Worm (Caenorhabditis elegans): ENCODE results near the gene str-37.

The str-37 gene

DNA sequence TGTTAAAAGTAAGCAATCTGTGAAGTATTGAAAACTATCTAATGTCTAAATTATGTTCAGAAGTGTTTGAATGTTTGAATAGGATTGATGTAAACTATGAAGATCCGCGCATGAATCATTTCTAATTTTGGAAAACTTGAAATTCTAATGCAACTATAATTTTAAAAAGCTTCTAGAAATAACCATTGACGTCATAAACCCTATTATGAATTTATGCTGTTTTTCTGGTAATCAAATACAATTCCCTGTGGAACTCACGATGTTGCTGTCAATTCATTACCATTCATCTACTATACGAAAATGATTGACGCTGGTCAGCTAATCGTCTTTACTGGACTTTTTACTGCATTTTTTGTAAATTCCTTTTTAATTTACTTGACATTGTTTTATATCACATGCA, at the start of gene str-37:
Gene str-37 (plus strand): TSS at position 301 of the 400 bp plus-strand sequence.
- no peak for TF ChIP-seq klf-2 (GFP tag; conservative IDR thresholded peaks at IDR 0.05)
- TF ChIP-seq tab-1 (GFP tag; IDR thresholded peaks at IDR 0.05): no peak
- no peak for TF ChIP-seq ztf-23 (GFP tag; IDR thresholded peaks at IDR 0.05)
- TF ChIP-seq med-1 (GFP tag; optimal IDR thresholded peaks at IDR 0.05; ENCODE audit: insufficient read depth): no peak
- no peak for TF ChIP-seq ref-1 (GFP tag; conservative IDR thresholded peaks at IDR 0.05)
- no peak for TF ChIP-seq ztf-29 (GFP tag; IDR thresholded peaks at IDR 0.05)
- TF ChIP-seq cog-1 (tag; optimal IDR thresholded peaks at IDR 0.05): no peak
- TF ChIP-seq T22C8.4 (GFP tag; IDR thresholded peaks at IDR 0.05): no peak
- no peak for TF ChIP-seq flt-1 (GFP tag; IDR thresholded peaks at IDR 0.05)

DNA sequence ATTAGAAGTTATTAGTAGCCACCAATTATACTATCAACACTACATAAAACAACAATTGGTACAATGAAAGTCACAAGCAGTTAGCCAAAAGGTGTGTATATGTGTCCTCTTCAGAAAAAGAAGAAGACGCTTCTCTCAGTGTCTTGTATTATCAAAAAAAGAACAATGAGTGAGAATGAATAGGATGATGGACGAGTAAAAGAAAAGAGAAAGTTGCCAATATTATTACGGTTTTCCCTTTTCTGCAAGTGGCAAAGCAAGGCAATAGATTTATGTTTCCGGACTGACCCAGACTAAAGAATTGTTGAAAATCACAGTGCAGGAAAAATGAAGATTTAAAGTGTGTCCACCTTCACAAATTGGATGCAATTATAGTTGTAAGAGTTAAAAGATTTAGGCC, 47.2 kb upstream of the str-37 start:
- TF ChIP-seq ztf-29 (GFP tag; IDR thresholded peaks at IDR 0.05) (no peak), med-1 (GFP tag; optimal IDR thresholded peaks at IDR 0.05; ENCODE audit: insufficient read depth) (no peak)

DNA sequence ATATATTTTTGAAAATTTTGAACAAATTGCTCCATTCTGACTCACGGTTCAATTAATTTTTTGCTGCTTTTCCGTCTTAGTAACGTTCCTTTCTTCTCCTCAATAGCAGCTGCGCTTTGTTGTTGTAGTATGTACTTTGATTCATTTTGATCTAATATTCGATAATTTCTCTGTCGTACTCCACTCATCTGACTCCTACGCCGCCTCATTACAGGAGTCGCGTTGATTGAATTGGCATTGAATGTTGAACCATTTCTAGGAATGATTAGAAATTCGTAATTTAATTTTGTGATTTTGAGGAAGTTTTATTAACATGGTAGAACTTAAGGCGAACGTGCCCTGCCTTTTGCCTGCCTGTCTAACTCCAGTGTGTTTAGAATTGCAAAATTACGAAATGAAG, 44.6 kb upstream of the str-37 start:
- TF ChIP-seq ztf-29 (GFP tag; IDR thresholded peaks at IDR 0.05): no peak
- TF ChIP-seq T22C8.4 (GFP tag; IDR thresholded peaks at IDR 0.05): no peak
- TF ChIP-seq ref-1 (GFP tag; conservative IDR thresholded peaks at IDR 0.05): no peak
- TF ChIP-seq flt-1 (GFP tag; IDR thresholded peaks at IDR 0.05): no peak
- no peak for TF ChIP-seq med-1 (GFP tag; optimal IDR thresholded peaks at IDR 0.05; ENCODE audit: insufficient read depth)
- no peak for TF ChIP-seq tab-1 (GFP tag; IDR thresholded peaks at IDR 0.05)
- TF ChIP-seq klf-2 (GFP tag; conservative IDR thresholded peaks at IDR 0.05): no peak
- TF ChIP-seq cog-1 (tag; optimal IDR thresholded peaks at IDR 0.05): no peak
- no peak for TF ChIP-seq ztf-23 (GFP tag; IDR thresholded peaks at IDR 0.05)

DNA sequence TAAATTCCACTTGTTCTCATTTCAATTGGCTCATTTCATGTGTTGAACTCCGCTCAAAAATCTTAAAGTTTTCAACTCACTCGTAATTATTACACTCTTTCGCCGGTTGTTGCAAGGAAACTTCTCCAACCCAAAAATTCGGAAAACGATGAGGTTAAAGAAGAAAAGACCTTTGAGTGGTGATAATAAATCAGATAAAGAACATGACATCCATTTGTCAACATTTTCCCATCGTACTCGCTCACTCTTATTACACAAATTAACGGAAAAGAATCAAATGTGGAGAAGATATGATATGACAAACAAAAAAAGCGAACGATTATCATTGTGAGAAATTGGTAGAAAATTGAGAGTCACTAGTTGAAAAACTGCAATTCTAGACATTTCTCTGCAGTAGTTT, 42.3 kb upstream of the str-37 start:
- no peak for TF ChIP-seq cog-1 (tag; optimal IDR thresholded peaks at IDR 0.05)
- TF ChIP-seq klf-2 (GFP tag; conservative IDR thresholded peaks at IDR 0.05): no peak
- no peak for TF ChIP-seq med-1 (GFP tag; optimal IDR thresholded peaks at IDR 0.05; ENCODE audit: insufficient read depth)
- no peak for TF ChIP-seq T22C8.4 (GFP tag; IDR thresholded peaks at IDR 0.05)
- no peak for TF ChIP-seq ztf-29 (GFP tag; IDR thresholded peaks at IDR 0.05)
- TF ChIP-seq tab-1 (GFP tag; IDR thresholded peaks at IDR 0.05): no peak
- TF ChIP-seq flt-1 (GFP tag; IDR thresholded peaks at IDR 0.05): no peak
- TF ChIP-seq ztf-23 (GFP tag; IDR thresholded peaks at IDR 0.05): no peak
- no peak for TF ChIP-seq ref-1 (GFP tag; conservative IDR thresholded peaks at IDR 0.05)

DNA sequence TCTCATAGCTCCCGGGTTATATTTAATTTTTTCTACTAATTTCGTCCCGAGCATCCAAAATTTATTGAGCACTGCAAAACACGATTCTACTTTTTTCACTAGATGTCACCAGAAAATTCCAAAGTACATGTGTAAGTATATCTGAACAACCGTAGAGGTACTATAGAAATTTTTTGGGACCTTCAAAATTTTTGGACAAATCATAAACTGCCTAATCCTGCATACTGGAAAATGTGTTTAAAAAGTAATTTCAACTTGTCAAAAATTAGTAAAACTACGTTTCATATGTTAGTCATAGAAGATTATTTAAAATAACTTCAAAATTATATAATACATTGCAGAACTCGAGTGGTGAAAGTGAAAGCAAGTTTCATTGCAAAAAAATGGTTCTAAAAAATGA, 41.0 kb upstream of the str-37 start:
- no peak for TF ChIP-seq ztf-29 (GFP tag; IDR thresholded peaks at IDR 0.05)
- TF ChIP-seq T22C8.4 (GFP tag; IDR thresholded peaks at IDR 0.05): no peak
- no peak for TF ChIP-seq klf-2 (GFP tag; conservative IDR thresholded peaks at IDR 0.05)
- no peak for TF ChIP-seq tab-1 (GFP tag; IDR thresholded peaks at IDR 0.05)
- TF ChIP-seq ztf-23 (GFP tag; IDR thresholded peaks at IDR 0.05): no peak
- TF ChIP-seq med-1 (GFP tag; optimal IDR thresholded peaks at IDR 0.05; ENCODE audit: insufficient read depth): no peak
- TF ChIP-seq flt-1 (GFP tag; IDR thresholded peaks at IDR 0.05): no peak
- no peak for TF ChIP-seq ref-1 (GFP tag; conservative IDR thresholded peaks at IDR 0.05)
- no peak for TF ChIP-seq cog-1 (tag; optimal IDR thresholded peaks at IDR 0.05)

DNA sequence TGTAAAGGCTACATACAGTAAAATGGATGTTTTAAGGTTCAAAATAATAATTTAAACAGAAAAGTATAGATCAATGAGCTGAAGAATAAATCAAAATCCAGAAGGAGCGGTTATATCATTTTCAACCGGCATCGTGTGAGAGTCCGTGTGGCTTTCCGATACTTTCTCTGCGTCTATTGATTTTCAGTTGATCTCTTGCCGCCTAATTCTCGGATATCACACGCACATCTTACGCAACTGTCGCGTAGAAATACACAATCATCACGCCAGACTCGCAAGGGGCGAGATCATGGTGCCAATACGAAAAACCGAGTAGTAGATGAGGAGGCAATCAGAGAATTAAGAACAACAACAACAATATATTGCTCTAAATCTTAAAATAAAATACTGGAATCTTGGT, 38.7 kb upstream of the str-37 start:
- no peak for TF ChIP-seq ztf-23 (GFP tag; IDR thresholded peaks at IDR 0.05)
- TF ChIP-seq med-1 (GFP tag; optimal IDR thresholded peaks at IDR 0.05; ENCODE audit: insufficient read depth): no peak
- TF ChIP-seq ztf-29 (GFP tag; IDR thresholded peaks at IDR 0.05): no peak
- no peak for TF ChIP-seq ref-1 (GFP tag; conservative IDR thresholded peaks at IDR 0.05)
- TF ChIP-seq tab-1 (GFP tag; IDR thresholded peaks at IDR 0.05): no peak
- no peak for TF ChIP-seq flt-1 (GFP tag; IDR thresholded peaks at IDR 0.05)
- no peak for TF ChIP-seq cog-1 (tag; optimal IDR thresholded peaks at IDR 0.05)
- TF ChIP-seq T22C8.4 (GFP tag; IDR thresholded peaks at IDR 0.05): no peak

DNA sequence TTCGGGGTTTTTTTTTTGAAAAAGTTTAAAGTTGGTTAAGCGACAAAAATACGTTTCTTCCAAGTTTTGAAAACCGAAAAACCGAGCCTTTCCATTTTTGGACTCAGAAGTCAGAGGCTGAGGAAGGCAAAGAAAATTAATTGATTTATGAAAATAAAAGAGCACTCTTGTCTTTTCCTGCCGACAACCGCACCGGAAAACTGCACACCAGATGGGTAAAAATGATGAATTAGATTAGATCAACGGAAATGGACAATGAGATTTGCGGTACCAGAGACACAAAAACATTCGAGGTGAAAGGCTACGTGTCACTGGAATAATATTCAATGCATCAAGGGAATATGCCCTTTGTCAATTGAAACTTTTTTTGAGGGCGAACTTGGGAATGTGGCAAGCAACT, 33.1 kb upstream of the str-37 start:
- TF ChIP-seq klf-2 (GFP tag; conservative IDR thresholded peaks at IDR 0.05) (no peak), T22C8.4 (GFP tag; IDR thresholded peaks at IDR 0.05) (no peak), flt-1 (GFP tag; IDR thresholded peaks at IDR 0.05) (no peak), ref-1 (GFP tag; conservative IDR thresholded peaks at IDR 0.05) (no peak), ztf-23 (GFP tag; IDR thresholded peaks at IDR 0.05) (no peak), ztf-29 (GFP tag; IDR thresholded peaks at IDR 0.05) (no peak), tab-1 (GFP tag; IDR thresholded peaks at IDR 0.05) (no peak), cog-1 (tag; optimal IDR thresholded peaks at IDR 0.05) (no peak), med-1 (GFP tag; optimal IDR thresholded peaks at IDR 0.05; ENCODE audit: insufficient read depth) (no peak)

DNA sequence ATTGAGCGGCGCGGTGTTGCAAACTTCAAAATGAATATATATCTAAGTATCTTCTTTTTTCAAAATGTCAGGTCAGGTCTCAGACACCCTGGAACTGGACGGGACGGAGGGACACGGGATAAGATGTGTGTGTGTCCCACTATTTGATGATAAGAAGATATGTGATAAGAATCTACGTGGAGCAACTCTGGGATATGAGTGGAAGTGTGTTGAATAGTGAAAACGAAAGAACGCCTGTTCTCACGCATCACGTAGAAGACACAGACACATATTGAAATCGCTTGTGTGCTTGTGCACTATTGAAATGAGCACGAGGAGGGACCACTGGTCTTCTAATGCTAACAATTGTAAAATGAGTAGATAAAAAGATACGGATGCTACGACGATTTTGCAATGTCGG, 31.7 kb upstream of the str-37 start, which contains the start of gene uig-1:
Gene uig-1 (minus strand): TSS at position 120 of the 400 bp plus-strand sequence.
- TF ChIP-seq med-1 (GFP tag; optimal IDR thresholded peaks at IDR 0.05; ENCODE audit: insufficient read depth): no peak
- no peak for TF ChIP-seq T22C8.4 (GFP tag; IDR thresholded peaks at IDR 0.05)

DNA sequence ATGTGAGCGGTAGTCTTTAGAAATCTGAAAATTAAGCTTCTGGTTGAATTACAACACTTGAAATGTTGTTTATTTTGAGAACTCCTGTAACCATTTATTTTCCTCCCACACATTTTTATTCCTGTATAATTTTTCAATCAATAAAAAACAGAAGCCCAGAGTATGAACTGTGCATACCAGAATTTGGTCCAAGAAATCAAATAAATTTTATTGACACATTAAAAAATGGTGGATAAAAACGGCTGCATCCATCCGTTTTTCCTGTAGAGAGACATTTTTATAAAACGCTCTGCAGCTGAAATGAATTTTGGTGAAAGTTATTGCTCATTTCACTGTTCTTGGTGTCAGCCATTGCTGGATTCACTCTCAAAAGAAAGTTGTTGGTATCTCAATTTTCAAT, 30.3 kb upstream of the str-37 start, which contains the start of gene C26E1.1:
Gene C26E1.1 (plus strand): TSS at position 301 of the 400 bp plus-strand sequence.
- no peak for TF ChIP-seq cog-1 (tag; optimal IDR thresholded peaks at IDR 0.05)
- no peak for TF ChIP-seq flt-1 (GFP tag; IDR thresholded peaks at IDR 0.05)

DNA sequence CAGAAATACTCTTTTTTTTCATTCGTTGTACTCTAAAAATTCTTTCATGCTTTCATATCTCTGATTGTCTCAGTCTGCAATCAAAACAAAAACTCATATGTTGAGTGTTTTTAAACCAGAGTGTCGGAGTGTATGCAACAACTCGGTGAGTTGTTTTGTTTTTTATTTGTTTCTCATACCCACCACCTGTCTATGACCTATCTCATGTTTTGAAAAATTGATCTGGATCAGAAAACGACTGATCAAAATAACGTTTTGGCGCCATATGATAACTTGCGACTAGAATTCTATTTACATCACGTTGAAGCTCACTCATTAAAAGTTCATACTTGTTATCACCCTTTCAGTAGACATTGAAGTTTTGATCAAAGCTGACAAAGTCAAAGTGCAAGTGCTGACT, 28.9 kb upstream of the str-37 start:
- TF ChIP-seq cog-1 (tag; optimal IDR thresholded peaks at IDR 0.05): no peak
- no peak for TF ChIP-seq klf-2 (GFP tag; conservative IDR thresholded peaks at IDR 0.05)
- no peak for TF ChIP-seq T22C8.4 (GFP tag; IDR thresholded peaks at IDR 0.05)
- no peak for TF ChIP-seq flt-1 (GFP tag; IDR thresholded peaks at IDR 0.05)
- TF ChIP-seq ztf-29 (GFP tag; IDR thresholded peaks at IDR 0.05): no peak
- no peak for TF ChIP-seq tab-1 (GFP tag; IDR thresholded peaks at IDR 0.05)
- TF ChIP-seq med-1 (GFP tag; optimal IDR thresholded peaks at IDR 0.05; ENCODE audit: insufficient read depth): no peak
- TF ChIP-seq ref-1 (GFP tag; conservative IDR thresholded peaks at IDR 0.05): no peak
- TF ChIP-seq ztf-23 (GFP tag; IDR thresholded peaks at IDR 0.05): no peak

DNA sequence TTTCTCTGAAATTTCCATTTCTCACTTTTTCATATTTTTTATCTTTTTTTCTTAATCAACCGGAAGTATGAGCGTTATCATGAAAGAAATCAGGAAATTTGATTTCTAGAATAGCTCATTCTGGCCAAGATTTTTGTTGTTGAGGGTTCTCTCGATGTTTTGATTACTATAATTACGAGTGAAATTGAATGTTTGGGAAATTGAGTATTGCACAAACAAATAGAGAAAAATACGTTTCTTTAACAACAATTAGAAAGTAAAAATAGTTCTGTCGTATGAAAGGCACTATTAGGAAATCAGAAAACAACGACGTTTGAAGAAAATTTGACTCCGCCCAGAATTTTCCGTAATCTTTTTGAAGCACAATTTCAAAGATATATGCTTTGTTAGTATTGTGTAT, 28.2 kb upstream of the str-37 start:
- TF ChIP-seq ztf-23 (GFP tag; IDR thresholded peaks at IDR 0.05) (no peak), tab-1 (GFP tag; IDR thresholded peaks at IDR 0.05) (no peak), T22C8.4 (GFP tag; IDR thresholded peaks at IDR 0.05) (no peak), cog-1 (tag; optimal IDR thresholded peaks at IDR 0.05) (no peak), klf-2 (GFP tag; conservative IDR thresholded peaks at IDR 0.05) (no peak), ref-1 (GFP tag; conservative IDR thresholded peaks at IDR 0.05) (no peak), flt-1 (GFP tag; IDR thresholded peaks at IDR 0.05) (no peak), med-1 (GFP tag; optimal IDR thresholded peaks at IDR 0.05; ENCODE audit: insufficient read depth) (no peak), ztf-29 (GFP tag; IDR thresholded peaks at IDR 0.05) (no peak)

Data from whole organism, midembryonic.